Worm (Caenorhabditis elegans): ENCODE measurements around the gene T27A1.2.

T27A1.2 gene

DNA sequence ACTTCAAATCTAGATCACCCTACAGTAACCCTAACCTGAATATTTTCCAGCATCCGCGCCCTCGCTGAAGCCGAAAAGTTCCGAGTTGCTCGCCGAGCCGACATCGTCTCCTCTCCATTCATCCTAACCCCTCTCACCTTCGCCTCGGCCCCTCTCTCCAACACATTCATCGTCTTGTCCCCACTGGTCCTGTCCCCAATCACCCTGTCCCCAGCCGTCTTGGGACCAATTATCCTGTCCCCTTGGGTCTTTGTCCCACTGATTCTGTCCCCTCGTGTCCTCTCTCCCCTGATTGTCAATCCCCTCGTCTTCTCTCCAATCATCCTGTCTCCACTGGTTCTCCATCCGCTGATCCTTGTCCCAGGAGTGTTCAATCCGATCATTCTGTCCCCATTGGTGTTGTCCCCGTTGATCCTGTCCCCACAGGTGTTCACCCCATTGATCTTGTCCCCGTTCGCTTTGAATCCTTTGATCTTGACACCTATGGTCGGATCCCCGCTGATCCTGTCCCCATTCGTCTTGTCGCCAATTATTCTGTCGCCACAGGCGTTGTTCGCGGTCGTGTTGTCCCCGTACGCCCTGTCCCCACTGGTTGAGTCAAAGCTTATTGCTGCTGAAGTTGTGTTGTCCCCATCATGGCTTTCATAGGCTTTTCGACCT is 14.7 kb upstream of the T27A1.2 start, which contains the start of gene lips-7:
lips-7 (plus strand) TSS at position 610 of the 660 bp plus-strand sequence.
- peak; percentile 39 for TF ChIP-seq nfya-1 (tag; optimal IDR thresholded peaks at IDR 0.05; ENCODE audit: borderline replicate concordance, insufficient read depth)
- TF ChIP-seq F10E7.11 (tag; optimal IDR thresholded peaks at IDR 0.05), result no peak
- TF ChIP-seq zfh-2 (GFP tag; conservative IDR thresholded peaks at IDR 0.05), result peak; percentile 73

DNA sequence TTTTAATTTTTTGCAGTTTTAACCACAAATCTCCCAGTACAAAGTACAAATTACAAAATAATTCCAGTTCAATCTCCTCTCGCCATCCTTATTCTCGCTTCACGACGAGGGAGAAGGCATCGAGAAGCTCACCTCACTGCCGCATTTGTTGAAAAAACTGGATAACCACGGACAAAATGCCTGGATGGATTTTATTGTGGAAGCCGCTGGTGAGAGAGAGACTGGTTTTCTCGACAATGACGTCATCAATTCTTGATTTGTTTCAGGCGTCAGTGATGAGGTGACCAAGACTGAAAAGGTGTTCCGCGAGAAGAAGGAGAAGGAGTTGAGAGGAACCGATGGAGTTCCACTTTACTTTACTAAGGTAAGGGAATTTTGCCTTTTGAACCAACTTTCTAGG is 12.8 kb upstream of the T27A1.2 start:
- no peak for TF ChIP-seq aptf-3 (GFP tag; IDR thresholded peaks at IDR 0.05)
- TF ChIP-seq F49E8.2 (tag; optimal IDR thresholded peaks at IDR 0.05; ENCODE audit: insufficient read depth), result no peak
- TF ChIP-seq egl-44 (GFP tag; IDR thresholded peaks at IDR 0.05), result no peak
- no peak for TF ChIP-seq xnd-1 (tag; optimal IDR thresholded peaks at IDR 0.05)
- TF ChIP-seq F37B4.10 (GFP tag; IDR thresholded peaks at IDR 0.05), result no peak
- no peak for TF ChIP-seq hrde-1 (tag; optimal IDR thresholded peaks at IDR 0.05; ENCODE audit: borderline replicate concordance)

DNA sequence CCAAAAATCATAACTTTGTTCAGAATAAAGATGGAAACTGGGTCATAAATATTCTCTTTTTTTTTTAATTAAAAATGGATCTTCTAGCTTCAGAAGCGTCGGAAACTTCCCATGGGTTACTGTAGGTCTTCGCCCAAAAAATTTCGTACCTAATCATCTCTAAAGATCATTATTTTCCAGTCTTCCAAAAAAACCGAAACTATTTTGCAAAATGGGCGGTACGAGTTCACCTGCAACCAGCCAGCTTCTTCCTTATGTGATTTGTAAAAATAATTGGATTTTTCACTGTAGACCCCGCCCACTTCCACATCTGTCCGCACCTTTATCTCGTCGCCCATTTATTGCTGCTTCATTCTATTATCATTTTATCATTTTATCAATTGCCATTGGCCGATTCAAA is 9.7 kb upstream of the T27A1.2 start, which contains the start of gene mlt-10:
mlt-10 (plus strand) TSS at position 301 of the 400 bp plus-strand sequence.
- TF ChIP-seq ama-1 (optimal IDR thresholded peaks at IDR 0.05), result no peak
- TF ChIP-seq ama-1 (GFP tag; optimal IDR thresholded peaks at IDR 0.05), result no peak
- no peak for TF ChIP-seq dox-1 (GFP tag; IDR thresholded peaks at IDR 0.05)
- TF ChIP-seq ceh-40 (GFP tag; IDR thresholded peaks at IDR 0.05), result no peak
- no peak for TF ChIP-seq lin-40 (tag; optimal IDR thresholded peaks at IDR 0.05)
- TF ChIP-seq lin-54 (GFP tag; optimal IDR thresholded peaks at IDR 0.05), result no peak
- TF ChIP-seq ztf-6 (GFP tag; IDR thresholded peaks at IDR 0.05), result no peak
- no peak for TF ChIP-seq ceh-79 (tag; optimal IDR thresholded peaks at IDR 0.05)
- TF ChIP-seq F55B11.4 (tag; optimal IDR thresholded peaks at IDR 0.05; ENCODE audit: borderline replicate concordance, insufficient read depth), result no peak
- TF ChIP-seq attf-6 (GFP tag; IDR thresholded peaks at IDR 0.05), result no peak

DNA sequence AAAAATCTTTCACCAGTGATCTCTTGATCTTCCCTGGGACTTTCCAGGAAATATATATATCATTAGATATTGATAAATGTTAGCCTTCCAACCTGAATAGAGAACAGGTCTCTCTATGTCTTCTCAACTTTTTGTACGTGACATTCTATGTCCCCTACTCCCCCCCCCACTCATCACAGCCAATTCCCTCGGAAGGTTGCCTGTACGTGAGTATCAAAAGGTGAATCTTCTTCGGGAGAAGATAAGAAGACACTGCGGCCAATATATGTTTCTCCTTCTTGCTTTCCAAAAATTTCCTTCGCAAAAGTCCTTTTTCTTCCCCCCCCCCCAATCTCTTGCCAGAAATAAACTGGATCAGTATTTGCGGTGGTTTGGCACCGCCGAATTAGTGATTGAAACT is 5.7 kb upstream of the T27A1.2 start:
- TF ChIP-seq F57C9.4 (tag; optimal IDR thresholded peaks at IDR 0.05) (no peak), nfya-2 (GFP tag; IDR thresholded peaks at IDR 0.05) (no peak), ccch-3 (GFP tag; optimal IDR thresholded peaks at IDR 0.05) (no peak), lin-35 (GFP tag; optimal IDR thresholded peaks at IDR 0.05) (no peak), dpl-1 (GFP tag; optimal IDR thresholded peaks at IDR 0.05) (no peak), F23B12.7 (tag; optimal IDR thresholded peaks at IDR 0.05; ENCODE audit: insufficient read depth) (no peak), lag-1 (GFP tag; IDR thresholded peaks at IDR 0.05) (no peak), tbp1 (GFP tag; optimal IDR thresholded peaks at IDR 0.05) (no peak), C06A6.2 (GFP tag; conservative IDR thresholded peaks at IDR 0.05) (no peak), repo-1 (tag; optimal IDR thresholded peaks at IDR 0.05) (no peak), mel-28 (tag; optimal IDR thresholded peaks at IDR 0.05; ENCODE audit: borderline replicate concordance) (no peak), lir-1 (GFP tag; conservative IDR thresholded peaks at IDR 0.05) (no peak), attf-5 (GFP tag; optimal IDR thresholded peaks at IDR 0.05) (no peak), C17E4.6 (GFP tag; IDR thresholded peaks at IDR 0.05) (no peak), Y53G8AR.9 (GFP tag; conservative IDR thresholded peaks at IDR 0.05) (no peak), somi-1 (GFP tag; optimal IDR thresholded peaks at IDR 0.05) (no peak)

Data from whole organism, young adult.